Fruit fly (Drosophila melanogaster) whole organism, wandering third instar larva: ENCODE data around the gene CG17300.

Source experiments
- brk ChIP-seq: fragments of 200-800 bp; sonication (Bioruptor generic); optimal IDR thresholded peaks from 2 replicates; lab custom pipeline; 2016; ENCODE audit warnings: missing biosample characterization, mild to moderate bottlenecking, missing genetic modification characterization
- ey ChIP-seq: fragments of 200-800 bp; sonication (Bioruptor generic); optimal IDR thresholded peaks from 2 replicates; lab custom pipeline; 2016; ENCODE audit warnings: missing biosample characterization, missing genetic modification characterization
- lola ChIP-seq: fragments of >200 bp; optimal IDR thresholded peaks from 2 replicates; lab custom pipeline; 2017; ENCODE audit warnings: missing biosample characterization, missing genetic modification characterization

dm6 chr3L:13120146-13120545 is 33.1 kb upstream of the CG17300 start:
- TF ChIP-seq lola (GFP tag; lab: Kevin White, UChicago) (no peak), brk (GFP tag; lab: Kevin White, UChicago) (no peak), ey (GFP tag; lab: Kevin White, UChicago) (no peak)
